Worm (Caenorhabditis elegans) whole organism, mixed stage, embryonic: ENCODE data around the gene sams-5.

Source experiments
- M03D4.4 ChIP-seq: sonication (generic microtip); optimal IDR thresholded peaks from 2 replicates; lab custom pipeline; 2017; ENCODE audit warnings: mild to moderate bottlenecking, missing genetic modification characterization, missing compliant biosample characterization
- bed-3 ChIP-seq: fragments of 200-800 bp; sonication (Bioruptor generic); optimal IDR thresholded peaks from 3 replicates; lab custom pipeline; 2018; ENCODE audit warnings: mild to moderate bottlenecking, missing genetic modification characterization, moderate library complexity, missing compliant biosample characterization
- blmp-1 ChIP-seq: fragments of 150-350 bp; optimal IDR thresholded peaks from 2 replicates; lab custom pipeline; 2014; ENCODE audit warnings: missing biosample characterization, missing genetic modification characterization
- ceh-39 ChIP-seq: fragments of 150-350 bp; optimal IDR thresholded peaks from 2 replicates; lab custom pipeline; 2014; ENCODE audit warnings: missing biosample characterization, missing genetic modification characterization
- ceh-43 ChIP-seq: fragments of 200-800 bp; sonication (Bioruptor generic); optimal IDR thresholded peaks from 2 replicates; lab custom pipeline; 2018; ENCODE audit warnings: mild to moderate bottlenecking, missing genetic modification characterization, moderate library complexity, missing compliant biosample characterization
- ceh-83 ChIP-seq: fragments of 200-800 bp; sonication (Bioruptor generic); optimal IDR thresholded peaks from 2 replicates; lab custom pipeline; 2018; ENCODE audit warnings: mild to moderate bottlenecking, missing genetic modification characterization, missing compliant biosample characterization
- ces-1 ChIP-seq: fragments of 150-350 bp; optimal IDR thresholded peaks from 2 replicates; lab custom pipeline; 2014; ENCODE audit warnings: missing biosample characterization, missing genetic modification reagents, missing genetic modification characterization
- cnd-1 ChIP-seq: fragments of 200-800 bp; sonication (Bioruptor generic); optimal IDR thresholded peaks from 2 replicates; lab custom pipeline; 2018; ENCODE audit warnings: mild to moderate bottlenecking, missing genetic modification characterization, missing compliant biosample characterization
- drap-1 ChIP-seq: fragments of 200-800 bp; sonication (Bioruptor generic); optimal IDR thresholded peaks from 3 replicates; lab custom pipeline; 2018; ENCODE audit warnings: mild to moderate bottlenecking, missing genetic modification characterization, missing compliant biosample characterization
- elt-1 ChIP-seq: sonication (generic microtip); optimal IDR thresholded peaks from 2 replicates; lab custom pipeline; 2017; ENCODE audit warnings: missing genetic modification characterization, mild to moderate bottlenecking, missing compliant biosample characterization, antibody characterized with exemption, moderate library complexity, borderline replicate concordance; ENCODE audit not compliant: insufficient read depth
- elt-3 ChIP-seq: fragments of 150-350 bp; optimal IDR thresholded peaks from 2 replicates; lab custom pipeline; 2014; ENCODE audit warnings: missing biosample characterization, missing genetic modification characterization
- ham-2 ChIP-seq: fragments of 200-800 bp; sonication (Bioruptor generic); optimal IDR thresholded peaks from 2 replicates; lab custom pipeline; 2018; ENCODE audit warnings: mild to moderate bottlenecking, missing genetic modification characterization, missing compliant biosample characterization
- hlh-1 ChIP-seq: fragments of 150-350 bp; optimal IDR thresholded peaks from 2 replicates; lab custom pipeline; 2014; ENCODE audit warnings: missing biosample characterization, missing genetic modification reagents, missing genetic modification characterization
- lin-13 ChIP-seq: fragments of 150-350 bp; optimal IDR thresholded peaks from 2 replicates; lab custom pipeline; 2014; ENCODE audit warnings: missing biosample characterization, missing genetic modification characterization
- lin-32 ChIP-seq: fragments of 200-800 bp; sonication (Bioruptor generic); optimal IDR thresholded peaks from 2 replicates; lab custom pipeline; 2018; ENCODE audit warnings: mild to moderate bottlenecking, missing genetic modification characterization, missing compliant biosample characterization
- lsy-2 ChIP-seq: fragments of 150-350 bp; optimal IDR thresholded peaks from 2 replicates; lab custom pipeline; 2014; ENCODE audit warnings: missing biosample characterization, missing genetic modification characterization
- mep-1 ChIP-seq: fragments of 150-350 bp; optimal IDR thresholded peaks from 2 replicates; lab custom pipeline; 2017; ENCODE audit warnings: missing biosample characterization, missing genetic modification reagents, missing genetic modification characterization, inconsistent platforms
- mls-2 ChIP-seq: sonication (generic microtip); optimal IDR thresholded peaks from 2 replicates; lab custom pipeline; 2016; ENCODE audit warnings: mild to moderate bottlenecking, missing genetic modification characterization, moderate library complexity, missing compliant biosample characterization
- nhr-12 ChIP-seq: fragments of 150-350 bp; optimal IDR thresholded peaks from 2 replicates; lab custom pipeline; 2014; ENCODE audit warnings: missing biosample characterization, missing genetic modification characterization
- nhr-2 ChIP-seq: fragments of 150-350 bp; optimal IDR thresholded peaks from 2 replicates; lab custom pipeline; 2014; ENCODE audit warnings: missing biosample characterization, missing genetic modification characterization
- nhr-237 ChIP-seq: fragments of 150-350 bp; optimal IDR thresholded peaks from 2 replicates; lab custom pipeline; 2014; ENCODE audit warnings: missing biosample characterization, missing genetic modification characterization
- nhr-28 ChIP-seq: fragments of 150-350 bp; optimal IDR thresholded peaks from 2 replicates; lab custom pipeline; 2014; ENCODE audit warnings: missing biosample characterization, missing genetic modification characterization
- pha-4 ChIP-seq: fragments of 150-350 bp; optimal IDR thresholded peaks from 2 replicates; lab custom pipeline; 2018; ENCODE audit warnings: missing biosample characterization, missing genetic modification reagents, missing genetic modification characterization
- sem-2 ChIP-seq: fragments of 200-800 bp; sonication (Bioruptor generic); optimal IDR thresholded peaks from 2 replicates; lab custom pipeline; 2018; ENCODE audit warnings: mild to moderate bottlenecking, missing genetic modification characterization, missing compliant biosample characterization
- snpc-4 ChIP-seq: fragments of 150-350 bp; optimal IDR thresholded peaks from 2 replicates; lab custom pipeline; 2014; ENCODE audit warnings: missing biosample characterization, missing genetic modification characterization
- sptf-1 ChIP-seq: sonication (generic microtip); optimal IDR thresholded peaks from 2 replicates; lab custom pipeline; 2017; ENCODE audit warnings: mild to moderate bottlenecking, missing genetic modification characterization, moderate library complexity, missing compliant biosample characterization
- tbx-8 ChIP-seq: fragments of 200-800 bp; sonication (Bioruptor generic); optimal IDR thresholded peaks from 2 replicates; lab custom pipeline; 2018; ENCODE audit warnings: mild to moderate bottlenecking, missing genetic modification characterization, moderate library complexity, missing compliant biosample characterization
- unc-120 ChIP-seq: sonication (generic microtip); optimal IDR thresholded peaks from 2 replicates; lab custom pipeline; 2017; ENCODE audit warnings: missing genetic modification characterization, missing compliant biosample characterization; ENCODE audit not compliant: poor library complexity, severe bottlenecking
- unc-39 ChIP-seq: fragments of 150-350 bp; optimal IDR thresholded peaks from 2 replicates; lab custom pipeline; 2014; ENCODE audit warnings: missing biosample characterization, missing genetic modification characterization
- unc-62 ChIP-seq: fragments of 150-350 bp; optimal IDR thresholded peaks from 2 replicates; lab custom pipeline; 2014; ENCODE audit warnings: missing biosample characterization, missing genetic modification reagents, missing genetic modification characterization
- zip-8 ChIP-seq: fragments of 150-350 bp; optimal IDR thresholded peaks from 2 replicates; lab custom pipeline; 2014; ENCODE audit warnings: missing biosample characterization, missing genetic modification characterization
- ztf-11 ChIP-seq: fragments of 150-350 bp; optimal IDR thresholded peaks from 2 replicates; lab custom pipeline; 2014; ENCODE audit warnings: missing biosample characterization, missing genetic modification characterization

sams-5 gene

ce11 chrIV:6275671-6276209 lies 3.6 kb downstream of the sams-5 start, which contains the start of the genes aat-4 and T13A10.1:
Gene aat-4 (minus strand): TSS chrIV:6275721.
Gene T13A10.1 (plus strand): TSS chrIV:6276081.
- TF ChIP-seq blmp-1 (tag; lab: Kevin White, UChicago), result no peak
- no peak for TF ChIP-seq zip-8 (tag; lab: Kevin White, UChicago)

DNA sequence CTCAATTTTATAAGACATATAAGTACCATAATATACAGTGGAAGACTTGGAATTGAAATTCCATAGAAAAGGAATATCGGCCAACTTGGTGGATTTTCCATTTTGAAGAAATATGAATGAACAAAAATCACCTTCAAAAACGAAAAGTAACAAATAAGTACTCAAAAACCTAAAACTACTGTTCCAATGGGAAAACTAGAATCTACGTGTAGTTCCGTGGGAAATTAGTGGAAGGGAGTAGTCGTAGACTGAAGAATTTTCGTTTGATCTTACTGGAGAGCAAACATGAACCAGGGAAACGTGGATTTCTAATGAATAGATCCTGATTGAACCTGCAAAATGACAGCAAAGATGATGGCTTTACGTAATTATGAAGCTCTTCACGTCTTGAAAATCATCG lies 7.4 kb downstream of the sams-5 start, which contains the start of gene srv-31:
Gene srv-31 (minus strand): TSS at position 101 of the 400 bp plus-strand sequence.
- TF ChIP-seq nhr-237 (tag; lab: Kevin White, UChicago) (no peak), unc-39 (tag; lab: Kevin White, UChicago) (no peak), lin-32 (no peak), elt-1 (tag; lab: Kevin White, UChicago) (no peak), elt-3 (tag; lab: Kevin White, UChicago) (no peak), ceh-39 (tag; lab: Kevin White, UChicago) (no peak), cnd-1 (tag; lab: Kevin White, UChicago) (no peak)

DNA sequence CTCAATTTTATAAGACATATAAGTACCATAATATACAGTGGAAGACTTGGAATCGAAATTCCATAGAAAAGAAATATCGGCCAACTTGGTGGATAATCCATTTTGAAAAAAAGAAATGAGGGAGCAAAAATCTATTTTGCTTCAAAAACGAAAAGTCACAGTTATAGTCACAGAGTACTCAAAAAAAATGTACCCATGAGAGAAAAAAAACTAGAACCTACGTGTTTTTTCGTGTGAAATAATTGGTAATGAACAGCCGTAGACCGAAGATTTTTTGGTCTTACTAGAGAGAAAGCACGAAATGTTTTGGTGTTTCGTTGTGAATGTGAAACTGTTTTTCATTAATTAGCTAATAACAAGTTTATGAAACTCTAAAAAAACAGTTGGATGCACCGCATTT lies 10.0 kb downstream of the sams-5 start, which contains the start of gene srv-30:
Gene srv-30 (minus strand): TSS at position 101 of the 400 bp plus-strand sequence.
- TF ChIP-seq nhr-237 (tag; lab: Kevin White, UChicago), result no peak
- no peak for TF ChIP-seq drap-1 (GFP tag; lab: Kevin White, UChicago)
- no peak for TF ChIP-seq ztf-11 (tag; lab: Kevin White, UChicago)
- no peak for TF ChIP-seq ceh-43
- no peak for TF ChIP-seq ceh-39 (tag; lab: Kevin White, UChicago)
- no peak for TF ChIP-seq mep-1 (tag; lab: Kevin White, UChicago)
- TF ChIP-seq elt-3 (tag; lab: Kevin White, UChicago), result no peak
- no peak for TF ChIP-seq lsy-2 (tag; lab: Kevin White, UChicago)
- TF ChIP-seq unc-39 (tag; lab: Kevin White, UChicago), result no peak
- no peak for TF ChIP-seq ces-1 (GFP tag; lab: Kevin White, UChicago)
- TF ChIP-seq hlh-1, result no peak
- TF ChIP-seq tbx-8 (GFP tag; lab: Kevin White, UChicago), result no peak
- no peak for TF ChIP-seq ceh-83
- no peak for TF ChIP-seq snpc-4 (tag; lab: Kevin White, UChicago)
- TF ChIP-seq, all 35 proteins: peak for 0

DNA sequence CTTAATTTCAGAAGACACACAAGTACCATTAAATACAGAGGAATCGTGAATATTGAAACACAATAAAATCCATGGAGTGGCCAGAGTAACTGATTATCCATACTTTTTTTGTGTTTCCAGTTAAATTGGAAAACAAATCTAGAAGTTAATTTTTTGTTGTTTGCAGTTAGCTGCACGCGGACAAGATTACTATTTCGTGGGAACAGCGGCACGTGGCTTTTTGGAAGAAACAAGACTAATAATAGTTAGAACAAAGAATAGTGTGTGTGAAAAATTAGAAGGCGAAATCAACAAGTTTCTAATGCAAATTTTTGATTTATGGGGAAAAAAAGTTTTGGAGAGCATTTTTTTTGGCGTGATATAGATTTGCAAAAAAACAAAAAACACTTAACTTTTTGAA lies 12.8 kb downstream of the sams-5 start, which contains the start of gene srv-29:
Gene srv-29 (minus strand): TSS at position 101 of the 400 bp plus-strand sequence.
- TF ChIP-seq unc-39 (tag; lab: Kevin White, UChicago) (no peak), elt-1 (tag; lab: Kevin White, UChicago) (no peak), sem-2 (GFP tag; lab: Kevin White, UChicago) (no peak), drap-1 (GFP tag; lab: Kevin White, UChicago) (no peak), ceh-39 (tag; lab: Kevin White, UChicago) (no peak), ceh-83 (no peak), sptf-1 (tag; lab: Kevin White, UChicago) (no peak), mls-2 (tag; lab: Kevin White, UChicago) (no peak), nhr-12 (no peak)

ce11 chrIV:6263244-6263643 lies 16.1 kb downstream of the sams-5 start, which contains the start of gene srv-28:
Gene srv-28 (minus strand): TSS chrIV:6263344.
- TF ChIP-seq nhr-2 (tag; lab: Kevin White, UChicago) (no peak), lsy-2 (tag; lab: Kevin White, UChicago) (no peak), lin-32 (no peak), lin-13 (tag; lab: Kevin White, UChicago) (no peak), unc-62 (GFP tag; lab: Kevin White, UChicago) (no peak), snpc-4 (tag; lab: Kevin White, UChicago) (no peak), drap-1 (GFP tag; lab: Kevin White, UChicago) (no peak), hlh-1 (no peak), nhr-237 (tag; lab: Kevin White, UChicago) (no peak), sem-2 (GFP tag; lab: Kevin White, UChicago) (no peak), mep-1 (tag; lab: Kevin White, UChicago) (no peak), ham-2 (no peak), ztf-11 (tag; lab: Kevin White, UChicago) (no peak), elt-3 (tag; lab: Kevin White, UChicago) (no peak)

- TF ChIP-seq zip-8 (tag; lab: Kevin White, UChicago) (no peak), drap-1 (GFP tag; lab: Kevin White, UChicago) (no peak), ceh-39 (tag; lab: Kevin White, UChicago) (no peak), bed-3 (GFP tag; lab: Kevin White, UChicago) (no peak), unc-120 (tag; lab: Kevin White, UChicago) (no peak), pha-4 (tag; lab: Kevin White, UChicago) (no peak), unc-39 (tag; lab: Kevin White, UChicago) (no peak), nhr-28 (tag; lab: Kevin White, UChicago) (no peak), nhr-12 (no peak), ceh-43 (no peak), ham-2 (no peak), hlh-1 (no peak), ceh-83 (no peak), nhr-237 (tag; lab: Kevin White, UChicago) (no peak), blmp-1 (tag; lab: Kevin White, UChicago) (no peak), lin-32 (no peak), cnd-1 (tag; lab: Kevin White, UChicago) (no peak), sptf-1 (tag; lab: Kevin White, UChicago) (no peak), M03D4.4 (tag; lab: Kevin White, UChicago) (no peak)
- TF ChIP-seq, all 35 proteins: peak for 0
Measured at ce11 chrIV:6259732-6260131, 19.6 kb downstream of the sams-5 start, which contains the start of gene nlp-16. Gene nlp-16 (minus strand): TSS chrIV:6259832.
